Worm (Caenorhabditis elegans): ENCODE results near the gene ints-5.

ce11 chrV:18569445-18569844 lies 35.7 kb downstream of the ints-5 start:
- TF ChIP-seq nhr-12 (tag; optimal IDR thresholded peaks at IDR 0.05) (no peak), pha-4 (tag; optimal IDR thresholded peaks at IDR 0.05) (no peak), mep-1 (tag; optimal IDR thresholded peaks at IDR 0.05) (no peak), nhr-76 (tag; optimal IDR thresholded peaks at IDR 0.05) (no peak), unc-39 (tag; optimal IDR thresholded peaks at IDR 0.05) (no peak), unc-62 (GFP tag; optimal IDR thresholded peaks at IDR 0.05) (no peak), sptf-1 (tag; optimal IDR thresholded peaks at IDR 0.05) (no peak), elt-1 (tag; optimal IDR thresholded peaks at IDR 0.05; ENCODE audit: borderline replicate concordance, insufficient read depth) (no peak), hlh-1 (tag; optimal IDR thresholded peaks at IDR 0.05) (no peak), ztf-11 (tag; optimal IDR thresholded peaks at IDR 0.05) (no peak), M03D4.4 (tag; optimal IDR thresholded peaks at IDR 0.05) (no peak)

Measured in whole organism, mixed stage, embryonic.